Fruit fly (Drosophila melanogaster) whole organism, embryonic: ENCODE results near the gene Clbn.
"Not testable (repeated sequence)": the region's sequence is repeated elsewhere in the genome, so short reads cannot be mapped to it uniquely, and the experiment has no call there.

Source experiments
- B-H2 ChIP-seq: fragments of 200-800 bp; sonication (Bioruptor generic); optimal IDR thresholded peaks from 2 replicates; lab custom pipeline; 2018; ENCODE audit warnings: missing biosample characterization, mild to moderate bottlenecking, missing genetic modification characterization
- Bgb ChIP-seq: fragments of 200-800 bp; sonication (Bioruptor generic); IDR thresholded peaks from 2 replicates; pipeline ENCODE4 v1.3.6; 2022; ENCODE audit warnings: missing biosample characterization, missing genetic modification characterization; ENCODE audit not compliant: partially characterized antibody
- CG10209 ChIP-seq: fragments of 200-800 bp; sonication (Bioruptor generic); optimal IDR thresholded peaks from 3 replicates; lab custom pipeline; 2017; ENCODE audit warnings: missing biosample characterization, mild to moderate bottlenecking, missing genetic modification characterization, missing genetic modification reagents
- CG10654 ChIP-seq: fragments of 200-800 bp; sonication (Bioruptor generic); optimal IDR thresholded peaks from 2 replicates; lab custom pipeline; 2016; ENCODE audit warnings: missing biosample characterization, missing genetic modification characterization
- CG11085 ChIP-seq: fragments of 200-800 bp; sonication (Bioruptor generic); IDR thresholded peaks from 2 replicates; pipeline ENCODE4 v1.3.6; 2022; ENCODE audit warnings: missing biosample characterization, missing genetic modification characterization
- CG11695 ChIP-seq: fragments of 200-800 bp; sonication (Bioruptor generic); IDR thresholded peaks from 3 replicates; pipeline ENCODE4 v1.3.6; 2022; ENCODE audit warnings: missing biosample characterization, missing genetic modification characterization
- CG14667 ChIP-seq: fragments of 200-800 bp; sonication (Bioruptor generic); IDR thresholded peaks from 2 replicates; pipeline ENCODE4 v1.3.6; 2022; ENCODE audit warnings: missing biosample characterization, missing genetic modification characterization
- CG14860 ChIP-seq: fragments of 200-800 bp; sonication (Bioruptor generic); IDR thresholded peaks from 3 replicates; pipeline ENCODE4 v1.3.6; 2022; ENCODE audit warnings: missing biosample characterization, missing genetic modification characterization; ENCODE audit not compliant: partially characterized antibody
- CG17361 ChIP-seq: fragments of 200-800 bp; sonication (Bioruptor generic); IDR thresholded peaks from 3 replicates; pipeline ENCODE4 v1.3.6; 2022; ENCODE audit warnings: missing biosample characterization, missing genetic modification characterization
- CG17829 ChIP-seq: fragments of 200-800 bp; optimal IDR thresholded peaks from 2 replicates; lab custom pipeline; 2019; ENCODE audit warnings: missing biosample characterization, mild to moderate bottlenecking, missing genetic modification characterization, moderate library complexity
- CG17912 ChIP-seq: fragments of 200-800 bp; sonication (Bioruptor generic); optimal IDR thresholded peaks from 2 replicates; lab custom pipeline; 2018; ENCODE audit warnings: missing biosample characterization, mild to moderate bottlenecking, missing genetic modification characterization
- CG30431 ChIP-seq: fragments of 200-800 bp; sonication (Bioruptor generic); optimal IDR thresholded peaks from 2 replicates; lab custom pipeline; 2017; ENCODE audit warnings: missing biosample characterization, missing genetic modification characterization
- CG3281 ChIP-seq: fragments of 200-800 bp; sonication (Bioruptor generic); optimal IDR thresholded peaks from 3 replicates; lab custom pipeline; 2017; ENCODE audit warnings: missing biosample characterization, mild to moderate bottlenecking, missing genetic modification characterization
- CG3407 ChIP-seq: fragments of 200-800 bp; sonication (Bioruptor generic); optimal IDR thresholded peaks from 2 replicates; lab custom pipeline; 2018; ENCODE audit warnings: missing biosample characterization, mild to moderate bottlenecking, missing genetic modification characterization
- CG42726 ChIP-seq: fragments of 200-800 bp; sonication (Bioruptor generic); IDR thresholded peaks from 2 replicates; pipeline ENCODE4 v1.3.6; 2022; ENCODE audit warnings: missing biosample characterization, missing genetic modification characterization; ENCODE audit not compliant: partially characterized antibody
- CG43689 ChIP-seq: fragments of 200-800 bp; sonication (Bioruptor generic); IDR thresholded peaks from 2 replicates; pipeline ENCODE4 v1.3.6; 2022; ENCODE audit warnings: missing biosample characterization, missing genetic modification characterization
- CG6272 ChIP-seq: fragments of 200-800 bp; sonication (Bioruptor generic); IDR thresholded peaks from 2 replicates; pipeline ENCODE4 v1.3.6; 2022; ENCODE audit warnings: missing biosample characterization, missing genetic modification characterization
- CG7839 ChIP-seq: fragments of 200-800 bp; sonication (Bioruptor generic); optimal IDR thresholded peaks from 3 replicates; lab custom pipeline; 2018; ENCODE audit warnings: missing biosample characterization, mild to moderate bottlenecking, missing genetic modification characterization, moderate library complexity
- Dbx ChIP-seq: fragments of 200-800 bp; sonication (Bioruptor generic); IDR thresholded peaks from 3 replicates; pipeline ENCODE4 v1.3.6; 2022; ENCODE audit warnings: missing biosample characterization, missing genetic modification characterization
- Dp ChIP-seq: fragments of 200-800 bp; sonication (Bioruptor generic); optimal IDR thresholded peaks from 2 replicates; lab custom pipeline; 2018; ENCODE audit warnings: missing biosample characterization, mild to moderate bottlenecking, missing genetic modification characterization, moderate library complexity
- E2f2 ChIP-seq: fragments of 200-800 bp; sonication (Bioruptor generic); IDR thresholded peaks from 2 replicates; pipeline ENCODE4 v1.3.6; 2022; ENCODE audit warnings: missing biosample characterization, missing genetic modification characterization
- Fer2 ChIP-seq: fragments of 200-800 bp; sonication (Bioruptor generic); optimal IDR thresholded peaks from 2 replicates; lab custom pipeline; 2018; ENCODE audit warnings: missing biosample characterization, mild to moderate bottlenecking, missing genetic modification characterization, moderate library complexity
- Hsf ChIP-seq: fragments of 200-800 bp; sonication (Bioruptor generic); optimal IDR thresholded peaks from 3 replicates; lab custom pipeline; 2016; ENCODE audit warnings: missing biosample characterization, missing genetic modification characterization
- MTF-1 ChIP-seq: fragments of 200-800 bp; sonication (Bioruptor generic); optimal IDR thresholded peaks from 2 replicates; lab custom pipeline; 2018; ENCODE audit warnings: missing biosample characterization, mild to moderate bottlenecking, missing genetic modification characterization, borderline replicate concordance
- Xbp1 ChIP-seq: fragments of 200-800 bp; sonication (Bioruptor generic); optimal IDR thresholded peaks from 3 replicates; lab custom pipeline; 2016; ENCODE audit warnings: missing biosample characterization, mild to moderate bottlenecking, missing genetic modification characterization
- amos ChIP-seq: fragments of 200-800 bp; sonication (Bioruptor generic); IDR thresholded peaks from 2 replicates; pipeline ENCODE4 v1.3.6; 2022; ENCODE audit warnings: missing biosample characterization, missing genetic modification characterization; ENCODE audit not compliant: partially characterized antibody
- chm ChIP-seq: fragments of 200-800 bp; sonication (Bioruptor generic); IDR thresholded peaks from 2 replicates; pipeline ENCODE4 v1.3.6; 2022; ENCODE audit warnings: missing biosample characterization, missing genetic modification characterization
- dmrt11E ChIP-seq: fragments of 200-800 bp; sonication (Bioruptor generic); optimal IDR thresholded peaks from 3 replicates; lab custom pipeline; 2018; ENCODE audit warnings: missing biosample characterization, mild to moderate bottlenecking, missing genetic modification characterization, moderate library complexity
- ewg ChIP-seq: fragments of 200-800 bp; sonication (Bioruptor generic); optimal IDR thresholded peaks from 3 replicates; lab custom pipeline; 2017; ENCODE audit warnings: mild to moderate bottlenecking, missing biosample characterization, missing genetic modification reagents, missing genetic modification characterization
- gem ChIP-seq: fragments of 200-800 bp; sonication (Bioruptor generic); optimal IDR thresholded peaks from 2 replicates; lab custom pipeline; 2019; ENCODE audit warnings: missing biosample characterization, mild to moderate bottlenecking, missing genetic modification characterization, moderate library complexity
- ham ChIP-seq: fragments of 200-800 bp; sonication (Bioruptor generic); IDR thresholded peaks from 2 replicates; pipeline ENCODE4 v1.3.6; 2022; ENCODE audit warnings: missing biosample characterization, missing genetic modification characterization
- hb ChIP-seq: fragments of 200-800 bp; sonication (Bioruptor generic); IDR thresholded peaks from 3 replicates; pipeline ENCODE4 v1.3.6; 2022; ENCODE audit warnings: missing biosample characterization, missing genetic modification characterization; ENCODE audit not compliant: partially characterized antibody
- lola ChIP-seq, 3 experiments: fragments of >200 bp in 2 of 3; fragments of 200-800 bp in 1 of 3; sonication (Bioruptor generic) in 1 of 3; optimal IDR thresholded peaks; 2 replicates each; lab custom pipeline; 2017 to 2019; ENCODE audit warnings: missing biosample characterization in 3 of 3, missing genetic modification characterization in 3 of 3, mild to moderate bottlenecking in 1 of 3, moderate library complexity in 1 of 3
- pan ChIP-seq, 4 experiments: fragments of >200 bp in 3 of 4; fragments of 200-800 bp in 1 of 4; sonication (Bioruptor generic) in 1 of 4; optimal IDR thresholded peaks in 3 of 4; IDR thresholded peaks in 1 of 4; 2 replicates each; pipeline versions ENCODE4 v1.3.6 to Lab custom; 2017 to 2022; ENCODE audit warnings: missing biosample characterization in 2 of 4, missing genetic modification characterization in 2 of 4, mixed read lengths in 1 of 4
- prd ChIP-seq, 3 experiments: fragments of >200 bp in 2 of 3; fragments of 200-800 bp in 1 of 3; sonication (Bioruptor generic) in 1 of 3; optimal IDR thresholded peaks in 2 of 3; IDR thresholded peaks in 1 of 3; 2 replicates in 2 of 3; 3 replicates in 1 of 3; pipeline versions ENCODE4 v1.3.6 to Lab custom; 2017 to 2022; ENCODE audit warnings: missing biosample characterization in 1 of 3, missing genetic modification characterization in 1 of 3
- stc ChIP-seq: fragments of 200-800 bp; sonication (Bioruptor generic); IDR thresholded peaks from 2 replicates; pipeline ENCODE4 v1.3.6; 2022; ENCODE audit warnings: missing biosample characterization, missing genetic modification characterization
- unpg ChIP-seq: fragments of 200-800 bp; sonication (Bioruptor generic); optimal IDR thresholded peaks from 3 replicates; lab custom pipeline; 2018; ENCODE audit warnings: missing biosample characterization, mild to moderate bottlenecking, missing genetic modification characterization, moderate library complexity
- zen ChIP-seq: fragments of 200-800 bp; sonication (Bioruptor generic); optimal IDR thresholded peaks from 3 replicates; lab custom pipeline; 2018; ENCODE audit warnings: missing biosample characterization, mild to moderate bottlenecking, missing genetic modification characterization, moderate library complexity

Gene Clbn

DNA sequence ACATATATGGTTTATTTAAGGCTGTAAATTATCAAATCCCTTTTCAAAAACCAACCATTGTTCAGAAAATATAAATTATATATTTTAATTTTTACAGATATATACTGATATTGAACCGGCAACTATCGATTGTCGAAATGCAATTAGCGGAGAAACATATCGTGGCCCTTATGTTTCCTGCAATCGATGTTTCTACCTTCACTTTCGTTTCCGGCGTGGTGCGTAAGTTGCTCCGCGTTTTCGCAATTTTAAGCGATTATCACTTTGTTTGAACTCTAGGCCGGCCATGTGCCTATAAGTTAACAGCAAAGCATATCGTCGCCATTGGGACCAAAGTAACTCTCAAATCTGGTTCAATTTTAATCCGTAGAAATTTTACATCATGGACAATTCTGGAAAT lies 4.0 kb upstream of the Clbn start, which contains the start of gene vig2 (continued):
- TF ChIP-seq CG10654 (GFP tag; lab: Kevin White, UChicago) (peak; percentile 28), unpg (GFP tag; lab: Kevin White, UChicago) (peak; percentile 12), CG14860 (GFP tag; lab: Robert Waterston, UW) (peak; percentile 84), CG3281 (peak; percentile 62), Hsf (GFP tag; lab: Kevin White, UChicago) (peak; percentile 12), CG17829 (tag; lab: Kevin White, UChicago) (peak; percentile 3), CG7839 (peak; percentile 35), stc (GFP tag; lab: Robert Waterston, UW) (peak; percentile 38; the same call in 1 of the 2 replicates), hb (GFP tag; lab: Robert Waterston, UW) (peak; percentile 85), CG30431 (GFP tag; lab: Kevin White, UChicago) (peak; percentile 39), ewg (GFP tag; lab: Kevin White, UChicago) (peak; percentile 22), MTF-1 (GFP tag; lab: Kevin White, UChicago) (peak; percentile 81), ham (GFP tag; lab: Robert Waterston, UW) (peak; percentile 68; the same call in 1 of the 2 replicates), Dbx (GFP tag; lab: Robert Waterston, UW) (peak; percentile 85), prd (GFP tag; IDR thresholded peaks at IDR 0.05; lab: Robert Waterston, UW) (0 out of 3 replicates have a peak, but pooled peaks have one; percentile 39), pan (GFP tag; optimal IDR thresholded peaks at IDR 0.05 in 1 of 2, IDR thresholded peaks at IDR 0.05 in 1 of 2) (peak in 1 of 2 experiments; percentile 80), CG42726 (GFP tag; lab: Robert Waterston, UW) (peak; percentile 92), CG17361 (peak; percentile 67; the same call in 2 of the 3 replicates), zen (tag; lab: Kevin White, UChicago) (peak; percentile 78), Bgb (GFP tag; lab: Robert Waterston, UW) (peak; percentile 92), Fer2 (tag; lab: Kevin White, UChicago) (peak; percentile 49), E2f2 (GFP tag; lab: Robert Waterston, UW) (peak; percentile 27; the same call in 1 of the 2 replicates), CG14667 (GFP tag; lab: Robert Waterston, UW) (0 out of 2 replicates have a peak, but pooled peaks have one; percentile 23), Dp (GFP tag; lab: Kevin White, UChicago) (peak; percentile 4), lola (GFP tag; optimal IDR thresholded peaks at IDR 0.05; lab: Kevin White, UChicago) (peak in 1 of 3 experiments; percentile 6), dmrt11E (tag; lab: Kevin White, UChicago) (peak; percentile 17), CG3407 (GFP tag; lab: Kevin White, UChicago) (peak; percentile 12), CG43689 (GFP tag; lab: Robert Waterston, UW) (peak; percentile 77), amos (peak; percentile 94), Xbp1 (GFP tag; lab: Kevin White, UChicago) (peak; percentile 35), gem (tag; lab: Kevin White, UChicago) (peak; percentile 13), CG11695 (GFP tag; lab: Robert Waterston, UW) (0 out of 3 replicates have a peak, but pooled peaks have one; percentile 39), CG11085 (GFP tag; lab: Robert Waterston, UW) (peak; percentile 93), CG6272 (peak; percentile 80), CG10209 (peak; percentile 59), B-H2 (GFP tag; lab: Kevin White, UChicago) (peak; percentile 3), CG17912 (GFP tag; lab: Kevin White, UChicago) (peak; percentile 40), chm (GFP tag; lab: Robert Waterston, UW) (peak; percentile 93)
- not testable (repeated sequence) for TF ChIP-seq prd, pan (optimal IDR thresholded peaks at IDR 0.05; lab: Kevin White, UChicago)
- TF ChIP-seq, all 482 proteins: peak for 233; not testable (repeated sequence) for 249
